Worm (Caenorhabditis elegans): ENCODE results near the gene nlp-33.

Gene nlp-33

ce11 chrV:11146958-11147779, at the start of gene nlp-33, which contains the start of gene T19C4.24:
nlp-33 (plus strand) TSS chrV:11147346.
T19C4.24 (minus strand) TSS chrV:11147008.
- TF ChIP-seq repo-1 (tag; optimal IDR thresholded peaks at IDR 0.05) (peak; percentile 17), ama-1 (optimal IDR thresholded peaks at IDR 0.05) (peak; percentile 71), ama-1 (GFP tag; optimal IDR thresholded peaks at IDR 0.05) (no peak), K12H6.12 (tag; optimal IDR thresholded peaks at IDR 0.05) (no peak), mcd-1 (GFP tag; IDR thresholded peaks at IDR 0.05) (peak; percentile 34; the same call in 1 of the 2 replicates)

ce11 chrV:11098599-11098998, 48.5 kb upstream of the nlp-33 start, which contains the start of gene cdkl-1:
cdkl-1 (plus strand) TSS chrV:11098899.
- no peak for TF ChIP-seq cebp-2 (GFP tag; IDR thresholded peaks at IDR 0.05)
- TF ChIP-seq ztf-22 (GFP tag; optimal IDR thresholded peaks at IDR 0.05), result no peak
- TF ChIP-seq attf-6 (GFP tag; IDR thresholded peaks at IDR 0.05), result no peak
- no peak for TF ChIP-seq akir-1 (GFP tag; optimal IDR thresholded peaks at IDR 0.05)
- TF ChIP-seq ZK185.1 (tag; optimal IDR thresholded peaks at IDR 0.05; ENCODE audit: poor library complexity, severe bottlenecking), result no peak
- TF ChIP-seq ceh-91 (GFP tag; IDR thresholded peaks at IDR 0.05), result no peak
- TF ChIP-seq bed-2 (GFP tag; IDR thresholded peaks at IDR 0.05), result no peak
- no peak for TF ChIP-seq die-1 (tag; optimal IDR thresholded peaks at IDR 0.05)
- TF ChIP-seq rec-8 (tag; optimal IDR thresholded peaks at IDR 0.05), result no peak
- no peak for TF ChIP-seq bed-1 (GFP tag; IDR thresholded peaks at IDR 0.05)

ce11 chrV:11104408-11104807, 42.7 kb upstream of the nlp-33 start:
- TF ChIP-seq ceh-91 (GFP tag; IDR thresholded peaks at IDR 0.05) (no peak), bed-2 (GFP tag; IDR thresholded peaks at IDR 0.05) (no peak), lag-1 (GFP tag; IDR thresholded peaks at IDR 0.05) (no peak), B0035.1 (tag; optimal IDR thresholded peaks at IDR 0.05) (no peak), hlh-26 (GFP tag; conservative IDR thresholded peaks at IDR 0.05) (no peak), ZK185.1 (tag; optimal IDR thresholded peaks at IDR 0.05; ENCODE audit: poor library complexity, severe bottlenecking) (no peak), nhr-179 (tag; optimal IDR thresholded peaks at IDR 0.05) (no peak)

- TF ChIP-seq madf-3 (GFP tag; IDR thresholded peaks at IDR 0.05) (0 out of 2 replicates have a peak, but pooled peaks have one; percentile 52), madf-6 (GFP tag; IDR thresholded peaks at IDR 0.05) (peak; percentile 36)
These were observed 37.5 kb upstream of the nlp-33 start, which contains the start of gene Y42A5A.5 for ce11 chrV:11109647-11110046. Y42A5A.5 (minus strand) TSS chrV:11109747.

- TF ChIP-seq hmg-20 (GFP tag; IDR thresholded peaks at IDR 0.05), result peak; percentile 61; the same call in 1 of the 2 replicates
- TF ChIP-seq C17E4.6 (GFP tag; IDR thresholded peaks at IDR 0.05), result no peak
- TF ChIP-seq ccch-3 (GFP tag; optimal IDR thresholded peaks at IDR 0.05), result no peak
- TF ChIP-seq D2030.7 (GFP tag; IDR thresholded peaks at IDR 0.05), result peak; percentile 38; the same call in 1 of the 2 replicates
- peak; percentile 36; the same call in 1 of the 2 replicates for TF ChIP-seq lin-26 (GFP tag; IDR thresholded peaks at IDR 0.05)
- peak in 1 of 3 experiments; percentile 69 for TF ChIP-seq lin-35 (GFP tag; optimal IDR thresholded peaks at IDR 0.05)
- TF ChIP-seq unc-130 (GFP tag; optimal IDR thresholded peaks at IDR 0.05), result no peak
- TF ChIP-seq lin-40 (tag; optimal IDR thresholded peaks at IDR 0.05), result peak; percentile 49
- peak; percentile 58 for TF ChIP-seq lin-54 (GFP tag; optimal IDR thresholded peaks at IDR 0.05)
- TF ChIP-seq rec-8 (tag; optimal IDR thresholded peaks at IDR 0.05), result no peak
- peak; percentile 54 for TF ChIP-seq ZK185.1 (tag; optimal IDR thresholded peaks at IDR 0.05; ENCODE audit: poor library complexity, severe bottlenecking)
- peak; percentile 70 for TF ChIP-seq sptf-2 (GFP tag; optimal IDR thresholded peaks at IDR 0.05)
- TF ChIP-seq madf-6 (GFP tag; IDR thresholded peaks at IDR 0.05), result peak; percentile 76
- peak; percentile 73 for TF ChIP-seq ceh-100 (GFP tag; IDR thresholded peaks at IDR 0.05)
- TF ChIP-seq lsl-1 (GFP tag; optimal IDR thresholded peaks at IDR 0.05), result peak; percentile 28
- peak; percentile 44 for TF ChIP-seq rpc-1 (optimal IDR thresholded peaks at IDR 0.05)
- no peak for TF ChIP-seq rpc-1 (tag; optimal IDR thresholded peaks at IDR 0.05)
- TF ChIP-seq B0336.3 (GFP tag; IDR thresholded peaks at IDR 0.05), result peak; percentile 33; the same call in 1 of the 2 replicates
- TF ChIP-seq mel-28 (tag; optimal IDR thresholded peaks at IDR 0.05; ENCODE audit: borderline replicate concordance), result no peak
- no peak for TF ChIP-seq ceh-27 (GFP tag; optimal IDR thresholded peaks at IDR 0.05)
- TF ChIP-seq Y67H2A.10 (GFP tag; conservative IDR thresholded peaks at IDR 0.05), result peak; percentile 49; the same call in 1 of the 2 replicates
- TF ChIP-seq die-1 (tag; optimal IDR thresholded peaks at IDR 0.05), result peak; percentile 53
These were observed 34.0 kb upstream of the nlp-33 start, which contains the start of gene erfa-3 for ce11 chrV:11113041-11113574. erfa-3 (minus strand) TSS chrV:11113091.

All from whole organism, young adult.